Worm (Caenorhabditis elegans) whole organism, L4/young adult: Measurements from ENCODE around the gene dhs-26.

Experiments
- W03F9.2 ChIP-seq: fragments of 150-350 bp; optimal IDR thresholded peaks from 2 replicates; lab custom pipeline; 2014; ENCODE audit warnings: missing biosample characterization, missing genetic modification characterization
- dao-5 ChIP-seq: sonication (generic microtip); optimal IDR thresholded peaks from 2 replicates; lab custom pipeline; 2016; ENCODE audit warnings: missing genotype, missing genetic modification characterization, moderate library complexity, missing compliant biosample characterization
- him-1 ChIP-seq: sonication (generic microtip); optimal IDR thresholded peaks from 2 replicates; lab custom pipeline; 2016; ENCODE audit warnings: missing genotype, missing genetic modification reagents, missing genetic modification characterization, missing compliant biosample characterization

dhs-26 gene

DNA sequence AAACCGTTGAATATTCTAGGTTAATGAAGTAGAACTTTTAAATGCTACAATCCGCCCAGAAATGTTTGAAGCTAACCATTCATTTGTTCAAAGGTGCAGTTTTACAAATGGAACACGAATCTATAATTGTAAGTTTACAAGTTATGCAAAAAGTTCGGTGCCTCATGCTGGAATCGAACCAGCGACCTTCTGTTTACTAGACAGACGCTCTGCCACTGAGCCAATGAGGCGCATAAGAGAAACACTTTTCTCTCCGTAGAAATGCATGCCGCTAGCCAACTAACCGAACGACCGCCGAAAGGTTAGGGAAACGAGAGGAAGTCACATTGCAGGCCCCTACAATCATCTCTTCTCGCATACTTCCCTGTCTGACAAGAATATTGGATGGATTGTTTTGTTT is 9.0 kb upstream of the dhs-26 start:
- TF ChIP-seq dao-5 (tag; lab: Kevin White, UChicago) (peak; percentile 27), him-1 (tag; lab: Kevin White, UChicago) (peak; percentile 85), W03F9.2 (tag; lab: Kevin White, UChicago) (no peak)

DNA sequence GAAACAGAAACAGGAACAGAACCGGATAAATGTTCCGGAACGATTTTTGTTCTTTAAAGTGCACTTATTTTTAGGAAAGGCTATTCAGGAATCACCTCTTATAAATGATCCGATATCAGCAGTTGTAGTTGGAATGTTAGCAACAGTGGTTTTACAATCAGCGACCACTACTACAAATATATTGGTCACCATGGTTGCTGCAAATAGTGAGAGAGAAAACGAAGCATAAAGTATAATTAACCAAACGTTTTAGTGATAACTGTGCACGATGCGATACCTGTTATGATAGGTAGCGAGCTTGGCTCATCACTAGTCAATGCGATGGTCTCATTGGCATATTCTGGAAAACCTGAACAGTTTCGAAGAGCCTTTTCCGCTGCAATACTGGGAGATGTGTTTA is 7.1 kb upstream of the dhs-26 start:
- TF ChIP-seq him-1 (tag; lab: Kevin White, UChicago) (no peak), W03F9.2 (tag; lab: Kevin White, UChicago) (no peak), dao-5 (tag; lab: Kevin White, UChicago) (no peak)

DNA sequence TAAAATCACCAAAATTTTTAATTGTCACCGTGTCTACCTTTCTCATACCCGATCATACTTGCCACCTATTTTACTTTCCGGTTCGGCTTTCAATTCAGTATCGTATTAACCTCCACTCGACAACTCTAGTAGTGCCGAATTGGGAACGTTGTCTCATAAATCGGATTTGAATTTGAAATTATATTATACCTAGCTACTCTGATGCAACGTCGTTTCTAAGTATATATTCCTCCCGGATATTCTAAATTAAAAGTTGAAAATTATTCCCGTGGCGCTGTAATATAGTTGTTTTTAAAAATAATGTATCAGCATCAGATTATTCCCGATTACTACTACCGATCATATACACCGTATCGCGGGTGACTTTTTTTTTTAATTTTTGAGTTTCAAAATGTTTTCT is 6.4 kb upstream of the dhs-26 start, which contains the start of gene ZK563.2:
TSS of gene ZK563.2 (plus strand) at position 301 of the 400 bp plus-strand sequence.
- TF ChIP-seq him-1 (tag; lab: Kevin White, UChicago) (no peak), dao-5 (tag; lab: Kevin White, UChicago) (no peak), W03F9.2 (tag; lab: Kevin White, UChicago) (no peak)

DNA sequence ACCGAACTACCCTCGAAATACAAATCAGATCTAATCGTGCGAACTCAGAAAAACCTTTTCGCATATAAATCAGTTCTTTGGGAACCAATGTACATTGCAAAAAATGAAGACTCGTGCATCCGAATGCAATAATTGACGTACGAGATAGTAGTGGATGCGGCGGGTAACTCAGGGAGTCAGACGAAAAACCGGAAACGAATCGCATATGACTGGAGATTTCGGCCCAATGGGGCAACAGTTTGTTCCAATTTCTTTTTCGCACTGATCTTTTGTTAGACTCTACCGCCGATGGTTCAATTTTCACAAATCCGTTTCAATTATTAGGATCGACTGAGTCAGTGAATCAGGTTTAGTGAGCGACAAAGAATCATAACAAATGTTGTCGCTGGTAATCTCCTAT is 4.5 kb upstream of the dhs-26 start:
- TF ChIP-seq W03F9.2 (tag; lab: Kevin White, UChicago) (no peak), him-1 (tag; lab: Kevin White, UChicago) (no peak), dao-5 (tag; lab: Kevin White, UChicago) (no peak)

DNA sequence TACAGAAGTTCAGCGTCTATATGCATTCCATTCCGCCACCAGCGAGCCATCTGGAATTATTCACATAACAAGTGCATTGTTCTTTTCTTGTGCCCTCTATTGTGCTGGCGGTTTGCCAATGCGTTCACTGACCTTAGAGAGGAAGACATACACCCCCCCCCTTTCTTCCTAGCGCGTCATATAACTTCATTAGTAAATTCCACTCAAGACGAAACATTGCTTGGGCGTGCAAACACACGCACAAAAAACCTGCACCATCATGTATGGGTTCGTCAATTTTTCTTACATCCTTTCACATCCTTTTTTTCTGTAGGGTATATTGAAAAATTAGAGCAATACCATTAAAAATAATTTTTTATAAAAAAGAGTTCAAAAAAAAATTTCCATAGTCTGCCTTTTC is 10.8 kb downstream of the dhs-26 start, which contains the start of gene ZK816.1:
TSS of gene ZK816.1 (plus strand) at position 187 of the 400 bp plus-strand sequence.
- TF ChIP-seq W03F9.2 (tag; lab: Kevin White, UChicago) (no peak), dao-5 (tag; lab: Kevin White, UChicago) (no peak), him-1 (tag; lab: Kevin White, UChicago) (no peak)

- no peak for TF ChIP-seq W03F9.2 (tag; lab: Kevin White, UChicago)
- TF ChIP-seq him-1 (tag; lab: Kevin White, UChicago) = no peak
- no peak for TF ChIP-seq dao-5 (tag; lab: Kevin White, UChicago)
Observed at ce11 chrX:3350306-3350705, 12.0 kb downstream of the dhs-26 start, which contains the start of gene nspg-4. Gene nspg-4 (minus strand): TSS chrX:3350406.

DNA sequence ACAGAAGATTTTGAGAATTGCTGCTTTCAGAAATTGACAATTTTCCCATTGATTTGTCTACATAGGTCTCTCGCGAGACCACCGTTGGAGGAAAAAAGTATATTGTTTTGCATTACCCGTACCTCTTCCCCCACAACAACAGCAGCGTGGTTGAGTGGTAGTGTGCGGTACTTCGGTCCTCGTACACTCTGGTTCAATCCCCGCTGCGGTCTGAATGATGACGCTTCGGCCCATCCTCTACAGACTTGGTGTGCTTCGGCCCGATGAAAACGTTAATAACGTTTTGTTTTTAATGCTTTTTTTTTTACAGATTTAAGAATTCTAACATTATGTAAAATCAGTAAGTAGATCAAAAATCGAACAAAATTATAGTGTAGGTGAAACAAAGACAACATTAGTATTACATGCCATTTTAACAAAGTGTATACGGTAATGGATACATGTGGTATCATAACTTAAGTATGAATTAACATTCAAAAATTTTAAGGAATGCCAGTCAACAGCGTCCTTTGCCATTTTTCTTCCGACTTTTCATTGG is 14.3 kb downstream of the dhs-26 start, which contains the start of gene ZK816.3:
TSS of gene ZK816.3 (plus strand) at position 488 of the 538 bp plus-strand sequence.
- TF ChIP-seq him-1 (tag; lab: Kevin White, UChicago) (no peak), dao-5 (tag; lab: Kevin White, UChicago) (no peak), W03F9.2 (tag; lab: Kevin White, UChicago) (no peak)

DNA sequence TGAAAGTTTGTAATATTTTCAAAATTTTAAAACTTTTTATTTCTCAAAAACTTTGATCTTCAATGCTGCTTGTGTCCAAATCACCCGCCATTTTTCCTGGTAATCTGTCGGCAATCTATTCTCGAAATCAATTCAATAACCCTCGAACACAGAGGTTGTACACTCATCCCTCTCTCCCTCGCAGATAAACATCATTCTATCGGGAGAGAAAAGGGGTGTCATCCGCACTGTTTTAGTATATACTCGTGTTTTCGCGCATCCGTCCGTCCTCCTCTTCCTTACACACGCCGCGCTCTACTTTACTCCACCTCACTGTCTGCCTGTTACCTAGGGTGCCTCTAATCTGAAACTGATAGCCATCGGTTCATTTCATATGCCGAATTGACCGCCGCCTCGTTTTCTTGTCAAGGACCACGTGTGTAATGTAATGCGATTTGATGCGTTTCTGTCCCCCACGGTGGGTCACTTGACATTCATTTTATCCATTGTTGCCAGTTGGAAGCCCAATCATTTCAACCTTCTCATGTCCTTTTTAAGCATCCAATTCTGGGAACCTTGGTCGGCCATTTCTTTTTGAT is 18.6 kb downstream of the dhs-26 start:
- no peak for TF ChIP-seq W03F9.2 (tag; lab: Kevin White, UChicago)
- no peak for TF ChIP-seq dao-5 (tag; lab: Kevin White, UChicago)
- no peak for TF ChIP-seq him-1 (tag; lab: Kevin White, UChicago)

ce11 chrX:3339882-3340281 is 22.4 kb downstream of the dhs-26 start:
- TF ChIP-seq W03F9.2 (tag; lab: Kevin White, UChicago) (no peak), dao-5 (tag; lab: Kevin White, UChicago) (no peak), him-1 (tag; lab: Kevin White, UChicago) (no peak)

- TF ChIP-seq him-1 (tag; lab: Kevin White, UChicago) = no peak
- no peak for TF ChIP-seq W03F9.2 (tag; lab: Kevin White, UChicago)
- no peak for TF ChIP-seq dao-5 (tag; lab: Kevin White, UChicago)
Observed at ce11 chrX:3334115-3334514, 28.2 kb downstream of the dhs-26 start.

DNA sequence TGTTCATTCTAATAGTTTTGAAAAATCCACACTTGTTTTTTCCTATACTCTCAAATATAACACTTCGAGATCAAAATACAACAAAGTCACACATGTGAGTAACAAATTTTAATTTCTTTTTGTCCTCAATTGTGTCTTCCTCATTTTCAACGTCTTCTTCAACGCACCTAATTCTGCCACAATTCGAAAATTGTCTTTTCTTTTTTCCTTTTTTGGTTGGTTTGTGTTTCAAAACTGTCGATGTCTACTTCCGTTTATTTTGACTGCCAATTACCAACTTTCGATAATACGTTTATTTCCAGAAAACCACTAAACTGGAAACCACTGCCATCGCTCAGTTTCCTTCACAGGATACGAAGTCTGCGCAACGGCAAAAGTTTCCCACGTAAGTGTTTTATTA is 29.5 kb downstream of the dhs-26 start, which contains the start of gene F11D5.1:
TSS of gene F11D5.1 (plus strand) at position 301 of the 400 bp plus-strand sequence.
- TF ChIP-seq him-1 (tag; lab: Kevin White, UChicago) (no peak), W03F9.2 (tag; lab: Kevin White, UChicago) (no peak), dao-5 (tag; lab: Kevin White, UChicago) (no peak)

- TF ChIP-seq dao-5 (tag; lab: Kevin White, UChicago) (no peak), W03F9.2 (tag; lab: Kevin White, UChicago) (no peak), him-1 (tag; lab: Kevin White, UChicago) (no peak)
Observed at ce11 chrX:3326175-3326574, 36.1 kb downstream of the dhs-26 start, which contains the start of gene F11D5.6. Gene F11D5.6 (minus strand): TSS chrX:3326275.

DNA sequence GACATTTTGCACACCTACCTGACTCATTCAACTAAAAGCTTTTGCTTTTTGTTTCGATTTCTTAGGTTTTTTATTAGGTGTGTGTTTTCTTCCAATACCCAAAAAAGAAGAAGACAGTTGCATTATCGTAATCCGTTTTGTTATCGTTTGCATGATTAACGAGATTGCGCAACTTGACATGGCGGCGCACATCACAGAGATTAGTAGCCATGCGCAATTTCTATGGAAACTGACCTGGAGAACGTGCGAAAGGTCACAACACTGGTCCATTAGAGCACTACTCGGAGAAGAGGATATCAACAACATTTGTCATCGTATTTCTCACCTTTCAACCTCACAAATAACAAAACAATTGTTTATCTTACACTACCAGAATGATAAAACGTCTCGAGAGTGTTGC is 45.5 kb downstream of the dhs-26 start:
- no peak for TF ChIP-seq dao-5 (tag; lab: Kevin White, UChicago)
- TF ChIP-seq W03F9.2 (tag; lab: Kevin White, UChicago) = no peak
- no peak for TF ChIP-seq him-1 (tag; lab: Kevin White, UChicago)
